Fruit fly (Drosophila melanogaster) whole organism, wandering third instar larva: Measurements from ENCODE around the gene Jhbp3.
A peak's percentile ranks its signal among the peaks of the same experiment; 100 is the strongest.

Source experiments
- Abd-B ChIP-seq: fragments of >200 bp; optimal IDR thresholded peaks from 2 replicates; lab custom pipeline; 2017; ENCODE audit warnings: missing biosample characterization, missing genetic modification characterization
- CG32264 ChIP-seq: fragments of 200-800 bp; sonication (Bioruptor generic); optimal IDR thresholded peaks from 2 replicates; lab custom pipeline; 2016; ENCODE audit warnings: missing biosample characterization, missing genetic modification characterization
- CG9705 ChIP-seq: fragments of 200-800 bp; sonication (Bioruptor generic); optimal IDR thresholded peaks from 2 replicates; lab custom pipeline; 2018; ENCODE audit warnings: missing biosample characterization, mild to moderate bottlenecking, missing genetic modification characterization
- CrebA ChIP-seq: fragments of 200-800 bp; sonication (Bioruptor generic); optimal IDR thresholded peaks from 2 replicates; lab custom pipeline; 2016; ENCODE audit warnings: missing biosample characterization, mild to moderate bottlenecking, missing genetic modification characterization, borderline replicate concordance
- Dfd ChIP-seq: fragments of >200 bp; optimal IDR thresholded peaks from 2 replicates; lab custom pipeline; 2017; ENCODE audit warnings: missing biosample characterization, missing genetic modification characterization
- Dif ChIP-seq: fragments of 200-275, 200-300 bp; sonication (Bioruptor generic); optimal IDR thresholded peaks from 2 replicates; lab custom pipeline; 2018; ENCODE audit warnings: missing biosample characterization, missing genetic modification characterization; ENCODE audit not compliant: partially characterized antibody
- GATAd ChIP-seq: sonication (Bioruptor generic); optimal IDR thresholded peaks from 2 replicates; lab custom pipeline; 2016; ENCODE audit warnings: missing biosample characterization, missing genetic modification characterization
- HLH106 ChIP-seq: fragments of 200-800 bp; optimal IDR thresholded peaks from 3 replicates; lab custom pipeline; 2019; ENCODE audit warnings: missing biosample characterization, mild to moderate bottlenecking, missing genetic modification characterization, moderate library complexity
- Hnf4 ChIP-seq: fragments of 200-800 bp; sonication (Bioruptor generic); optimal IDR thresholded peaks from 2 replicates; lab custom pipeline; 2016; ENCODE audit warnings: missing biosample characterization, mild to moderate bottlenecking, missing genetic modification characterization
- Hr78 ChIP-seq: fragments of >200 bp; optimal IDR thresholded peaks from 2 replicates; lab custom pipeline; 2017; ENCODE audit warnings: missing biosample characterization, missing genetic modification characterization
- Hr83 ChIP-seq: fragments of 200-300 bp; sonication (Bioruptor generic); optimal IDR thresholded peaks from 2 replicates; lab custom pipeline; 2016; ENCODE audit warnings: missing biosample characterization, mild to moderate bottlenecking, missing genetic modification characterization, moderate library complexity; ENCODE audit not compliant: poor library complexity, severe bottlenecking
- Jra ChIP-seq: sonication (Bioruptor generic); optimal IDR thresholded peaks from 2 replicates; lab custom pipeline; 2016; ENCODE audit warnings: missing biosample characterization, missing genetic modification characterization
- Mio ChIP-seq: sonication (Bioruptor generic); optimal IDR thresholded peaks from 2 replicates; lab custom pipeline; 2016; ENCODE audit warnings: missing biosample characterization, missing genetic modification characterization
- Myc ChIP-seq: fragments of >200 bp; optimal IDR thresholded peaks from 2 replicates; lab custom pipeline; 2017
- N ChIP-seq: fragments of >200 bp; optimal IDR thresholded peaks from 2 replicates; lab custom pipeline; 2018; ENCODE audit warnings: missing biosample characterization, missing external identifiers, missing genetic modification characterization
- OdsH ChIP-seq: fragments of 200-800 bp; sonication (Bioruptor generic); optimal IDR thresholded peaks from 2 replicates; lab custom pipeline; 2016; ENCODE audit warnings: missing biosample characterization, mild to moderate bottlenecking, missing genetic modification characterization
- Rel ChIP-seq, 2 experiments: fragments of 200-800 bp; sonication (Bioruptor generic) in 1 of 2; optimal IDR thresholded peaks; 2 replicates in 1 of 2; 3 replicates in 1 of 2; lab custom pipeline; 2016 to 2019; ENCODE audit warnings: mild to moderate bottlenecking in 2 of 2, missing biosample characterization in 2 of 2, missing genetic modification characterization in 2 of 2, moderate library complexity in 1 of 2
- Sp1 ChIP-seq: fragments of 200-800 bp; sonication (Bioruptor generic); optimal IDR thresholded peaks from 3 replicates; lab custom pipeline; 2019; ENCODE audit warnings: missing biosample characterization, mild to moderate bottlenecking, missing genetic modification characterization, moderate library complexity
- Vsx2 ChIP-seq: fragments of 200-300, 225-300 bp; sonication (Bioruptor generic); optimal IDR thresholded peaks from 2 replicates; lab custom pipeline; 2018; ENCODE audit warnings: missing biosample characterization, missing genetic modification characterization; ENCODE audit not compliant: partially characterized antibody
- br ChIP-seq: fragments of 200-800 bp; sonication (Bioruptor generic); optimal IDR thresholded peaks from 2 replicates; lab custom pipeline; 2016; ENCODE audit warnings: missing biosample characterization, missing genetic modification characterization
- brk ChIP-seq: fragments of 200-800 bp; sonication (Bioruptor generic); optimal IDR thresholded peaks from 2 replicates; lab custom pipeline; 2016; ENCODE audit warnings: missing biosample characterization, mild to moderate bottlenecking, missing genetic modification characterization
- dl ChIP-seq, 2 experiments: fragments of 175-275, 200-275 bp in 1 of 2; fragments of 200-275 bp in 1 of 2; sonication (Bioruptor generic); optimal IDR thresholded peaks; lab custom pipeline; 2018; ENCODE audit warnings: mild to moderate bottlenecking in 2 of 2, missing biosample characterization in 2 of 2, missing genetic modification characterization in 2 of 2, moderate library complexity in 2 of 2; ENCODE audit not compliant: partially characterized antibody in 2 of 2, insufficient read depth in 1 of 2
- dmrt93B ChIP-seq: fragments of 200-800 bp; sonication (Bioruptor generic); optimal IDR thresholded peaks from 2 replicates; lab custom pipeline; 2018; ENCODE audit warnings: missing biosample characterization, mild to moderate bottlenecking, missing genetic modification characterization
- dsf ChIP-seq: sonication (Bioruptor generic); optimal IDR thresholded peaks from 2 replicates; lab custom pipeline; 2016; ENCODE audit warnings: missing biosample characterization, missing genetic modification characterization, borderline replicate concordance
- ey ChIP-seq: fragments of 200-800 bp; sonication (Bioruptor generic); optimal IDR thresholded peaks from 2 replicates; lab custom pipeline; 2016; ENCODE audit warnings: missing biosample characterization, missing genetic modification characterization
- foxo ChIP-seq, 2 experiments: fragments of 200-800 bp; sonication (Bioruptor generic); optimal IDR thresholded peaks; 2 replicates in 1 of 2; 3 replicates in 1 of 2; lab custom pipeline; 2016 to 2017; ENCODE audit warnings: missing biosample characterization in 2 of 2, missing genetic modification characterization in 2 of 2
- fru ChIP-seq: fragments of 200-800 bp; sonication (Bioruptor generic); optimal IDR thresholded peaks from 3 replicates; lab custom pipeline; 2016; ENCODE audit warnings: missing biosample characterization, mild to moderate bottlenecking, missing genetic modification characterization
- h ChIP-seq: fragments of 200-800 bp; sonication (Bioruptor generic); optimal IDR thresholded peaks from 3 replicates; lab custom pipeline; 2016; ENCODE audit warnings: missing biosample characterization, mild to moderate bottlenecking, missing genetic modification characterization
- jim ChIP-seq: fragments of 175-275, 200-325 bp; sonication (Bioruptor generic); optimal IDR thresholded peaks from 2 replicates; lab custom pipeline; 2016; ENCODE audit warnings: missing biosample characterization, mild to moderate bottlenecking, missing genetic modification characterization
- lola ChIP-seq: fragments of >200 bp; optimal IDR thresholded peaks from 2 replicates; lab custom pipeline; 2017; ENCODE audit warnings: missing biosample characterization, missing genetic modification characterization
- pan ChIP-seq: fragments of >200 bp; optimal IDR thresholded peaks from 2 replicates; lab custom pipeline; 2017
- psq ChIP-seq: fragments of 200-800 bp; sonication (Bioruptor generic); optimal IDR thresholded peaks from 3 replicates; lab custom pipeline; 2017; ENCODE audit warnings: missing biosample characterization, mild to moderate bottlenecking, missing genetic modification characterization, moderate library complexity
- rgr ChIP-seq: fragments of 200-800 bp; sonication (Bioruptor generic); optimal IDR thresholded peaks from 3 replicates; lab custom pipeline; 2016; ENCODE audit warnings: missing biosample characterization, mild to moderate bottlenecking, missing genetic modification characterization
- sage ChIP-seq: fragments of 200-800 bp; sonication (Bioruptor generic); optimal IDR thresholded peaks from 2 replicates; lab custom pipeline; 2016; ENCODE audit warnings: missing biosample characterization, mild to moderate bottlenecking, missing genetic modification characterization
- sv ChIP-seq: fragments of 200-800 bp; sonication (Bioruptor generic); optimal IDR thresholded peaks from 3 replicates; lab custom pipeline; 2016; ENCODE audit warnings: missing biosample characterization, missing genetic modification characterization
- tai ChIP-seq: sonication (Bioruptor generic); optimal IDR thresholded peaks from 2 replicates; lab custom pipeline; 2016; ENCODE audit warnings: missing biosample characterization, missing genetic modification characterization
- usp ChIP-seq: fragments of >200 bp; optimal IDR thresholded peaks from 2 replicates; lab custom pipeline; 2017; ENCODE audit warnings: missing biosample characterization, missing genetic modification characterization
- woc ChIP-seq: sonication (Bioruptor generic); optimal IDR thresholded peaks from 2 replicates; lab custom pipeline; 2016; ENCODE audit warnings: missing biosample characterization, mild to moderate bottlenecking, missing genetic modification characterization

Jhbp3 gene

dm6 chr3R:4992227-4992737 lies 37.2 kb upstream of the Jhbp3 start (continued):
- no peak for TF ChIP-seq dl (GFP tag; optimal IDR thresholded peaks at IDR 0.05; lab: Kevin White, UChicago; ENCODE audit: insufficient read depth in 1 of 2, partially characterized antibody in 2 of 2)
- peak in 1 of 2 experiments; percentile 28 for TF ChIP-seq foxo (GFP tag; optimal IDR thresholded peaks at IDR 0.05; lab: Kevin White, UChicago)
- no peak for TF ChIP-seq usp (GFP tag; lab: Kevin White, UChicago)
- TF ChIP-seq sv (GFP tag; lab: Kevin White, UChicago), result no peak
- TF ChIP-seq lola (GFP tag; lab: Kevin White, UChicago), result no peak
- no peak for TF ChIP-seq Sp1 (GFP tag; lab: Kevin White, UChicago)
- no peak for TF ChIP-seq dmrt93B (GFP tag; lab: Kevin White, UChicago)
- no peak for TF ChIP-seq Hr83
- no peak for TF ChIP-seq tai
- no peak for TF ChIP-seq Vsx2
- TF ChIP-seq Dfd, result no peak

DNA sequence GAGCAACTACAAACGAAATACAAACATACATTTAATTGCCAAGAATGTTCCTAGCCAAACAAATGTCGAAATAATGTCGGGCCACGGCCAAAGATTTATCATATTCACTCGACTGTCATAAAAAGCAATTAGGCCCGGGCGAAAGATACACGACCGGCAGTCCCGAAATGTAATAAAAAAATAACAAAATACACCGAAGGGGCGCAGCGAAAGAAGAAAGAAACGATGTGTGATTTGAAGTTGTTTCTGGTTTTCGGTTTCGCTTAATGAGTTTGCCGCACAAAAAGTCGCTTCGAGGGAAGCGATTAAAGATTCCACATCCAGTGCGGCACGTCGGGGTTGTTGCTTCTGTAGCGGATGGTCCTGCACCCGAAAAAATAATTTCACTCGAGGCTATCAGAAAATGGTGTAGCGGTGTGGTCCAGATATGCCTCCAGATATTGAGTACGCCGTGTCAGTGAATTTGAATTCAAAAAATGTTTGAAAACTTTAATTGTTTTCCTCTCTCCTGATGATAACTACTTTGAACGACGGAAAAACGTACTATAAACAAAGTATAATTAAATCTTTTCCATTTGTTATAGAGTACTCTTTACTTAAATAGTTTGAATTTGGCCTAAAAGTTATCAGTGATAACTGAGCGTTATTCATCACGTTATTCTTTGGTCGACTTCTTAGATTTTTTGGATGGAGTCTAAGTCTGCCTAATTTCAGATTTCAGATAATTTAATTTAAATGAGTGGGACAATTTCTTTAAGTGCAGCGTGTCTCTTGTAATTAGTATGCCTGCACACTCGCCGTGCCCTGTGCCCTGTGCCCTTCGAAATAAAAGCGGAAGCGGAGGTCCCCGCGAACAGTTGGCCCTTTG lies 34.3 kb upstream of the Jhbp3 start:
- TF ChIP-seq jim (GFP tag; lab: Kevin White, UChicago) (no peak), foxo (GFP tag; optimal IDR thresholded peaks at IDR 0.05; lab: Kevin White, UChicago) (peak in 1 of 2 experiments; percentile 75), brk (peak; percentile 20), CrebA (GFP tag; lab: Kevin White, UChicago) (no peak), Rel (GFP tag; optimal IDR thresholded peaks at IDR 0.05; lab: Kevin White, UChicago) (no peak), Rel (tag; optimal IDR thresholded peaks at IDR 0.05; lab: Kevin White, UChicago) (no peak), psq (GFP tag; lab: Kevin White, UChicago) (peak; percentile 34), Hnf4 (peak; percentile 18), br (GFP tag; lab: Kevin White, UChicago) (peak; percentile 61), rgr (GFP tag; lab: Kevin White, UChicago) (peak; percentile 14), CG9705 (peak; percentile 14), woc (GFP tag; lab: Kevin White, UChicago) (peak; percentile 77), Vsx2 (peak; percentile 33), Jra (GFP tag; lab: Kevin White, UChicago) (no peak), Hr83 (no peak), h (GFP tag; lab: Kevin White, UChicago) (peak; percentile 61), HLH106 (peak; percentile 54), dsf (GFP tag; lab: Kevin White, UChicago) (no peak), lola (GFP tag; lab: Kevin White, UChicago) (no peak), OdsH (GFP tag; lab: Kevin White, UChicago) (peak; percentile 65), Dif (no peak), fru (peak; percentile 79), dl (GFP tag; optimal IDR thresholded peaks at IDR 0.05; lab: Kevin White, UChicago; ENCODE audit: insufficient read depth in 1 of 2, partially characterized antibody in 2 of 2) (no peak), pan (lab: Kevin White, UChicago) (no peak), Dfd (no peak), Abd-B (GFP tag; lab: Kevin White, UChicago) (no peak), tai (peak; percentile 48), Mio (GFP tag; lab: Kevin White, UChicago) (no peak), dmrt93B (GFP tag; lab: Kevin White, UChicago) (peak; percentile 52), Sp1 (GFP tag; lab: Kevin White, UChicago) (peak; percentile 64), N (GFP tag; lab: Kevin White, UChicago) (no peak), Hr78 (no peak), sage (GFP tag; lab: Kevin White, UChicago) (no peak), Myc (no peak), GATAd (GFP tag; lab: Kevin White, UChicago) (no peak), usp (GFP tag; lab: Kevin White, UChicago) (no peak), sv (GFP tag; lab: Kevin White, UChicago) (peak; percentile 52), CG32264 (GFP tag; lab: Kevin White, UChicago) (no peak), ey (GFP tag; lab: Kevin White, UChicago) (peak; percentile 53)
